Worm (Caenorhabditis elegans): Measurements from ENCODE around the gene F28C1.3.

- no peak for TF ChIP-seq let-607 (tag; optimal IDR thresholded peaks at IDR 0.05)
- no peak for TF ChIP-seq ceh-91 (GFP tag; IDR thresholded peaks at IDR 0.05)
- no peak for TF ChIP-seq ama-1 (optimal IDR thresholded peaks at IDR 0.05)
- no peak for TF ChIP-seq ama-1 (GFP tag; optimal IDR thresholded peaks at IDR 0.05)
- no peak for TF ChIP-seq F33H1.4 (GFP tag; IDR thresholded peaks at IDR 0.05)
- no peak for TF ChIP-seq mes-4 (tag; optimal IDR thresholded peaks at IDR 0.05)
- TF ChIP-seq egl-18 (GFP tag; IDR thresholded peaks at IDR 0.05) = no peak
Observed at ce11 chrV:12511946-12512345, 43.5 kb downstream of the F28C1.3 start.
